Fruit fly (Drosophila melanogaster) whole organism, embryonic: ENCODE results near the gene MESR6.

ENCODE experiments used
- B-H2 ChIP-seq: fragments of 200-800 bp; sonication (Bioruptor generic); optimal IDR thresholded peaks from 2 replicates; lab custom pipeline; 2018; ENCODE audit warnings: missing biosample characterization, mild to moderate bottlenecking, missing genetic modification characterization
- Bdp1 ChIP-seq: fragments of 200-800 bp; sonication (Bioruptor generic); optimal IDR thresholded peaks from 3 replicates; lab custom pipeline; 2016; ENCODE audit warnings: missing biosample characterization, missing genetic modification characterization
- CG11695 ChIP-seq: fragments of 200-800 bp; sonication (Bioruptor generic); IDR thresholded peaks from 3 replicates; pipeline ENCODE4 v1.3.6; 2022; ENCODE audit warnings: missing biosample characterization, missing genetic modification characterization
- CG11723 ChIP-seq: fragments of 200-800 bp; sonication (Bioruptor generic); optimal IDR thresholded peaks from 2 replicates; lab custom pipeline; 2017; ENCODE audit warnings: missing biosample characterization, mild to moderate bottlenecking, missing genetic modification characterization
- CG12769 ChIP-seq: fragments of 200-800 bp; sonication (Bioruptor generic); optimal IDR thresholded peaks from 2 replicates; lab custom pipeline; 2019; ENCODE audit warnings: missing biosample characterization, mild to moderate bottlenecking, missing genetic modification characterization, moderate library complexity
- CG13123 ChIP-seq: fragments of 200-800 bp; sonication (Bioruptor generic); optimal IDR thresholded peaks from 2 replicates; lab custom pipeline; 2016; ENCODE audit warnings: missing biosample characterization, missing genetic modification characterization
- CG14014 ChIP-seq: fragments of 200-800 bp; sonication (Bioruptor generic); IDR thresholded peaks from 2 replicates; pipeline ENCODE4 v1.3.6; 2022; ENCODE audit warnings: missing biosample characterization, missing genetic modification characterization
- CG14667 ChIP-seq: fragments of 200-800 bp; sonication (Bioruptor generic); IDR thresholded peaks from 2 replicates; pipeline ENCODE4 v1.3.6; 2022; ENCODE audit warnings: missing biosample characterization, missing genetic modification characterization
- CG14710 ChIP-seq: fragments of 200-800 bp; sonication (Bioruptor generic); optimal IDR thresholded peaks from 3 replicates; lab custom pipeline; 2019; ENCODE audit warnings: missing biosample characterization, mild to moderate bottlenecking, missing genetic modification characterization, moderate library complexity
- CG15073 ChIP-seq: fragments of 200-800 bp; sonication (Bioruptor generic); optimal IDR thresholded peaks from 2 replicates; lab custom pipeline; 2016; ENCODE audit warnings: missing biosample characterization, missing genetic modification characterization
- CG16779 ChIP-seq: fragments of 200-800 bp; sonication (Bioruptor generic); IDR thresholded peaks from 2 replicates; pipeline ENCODE4 v1.3.6; 2022; ENCODE audit warnings: missing biosample characterization, missing genetic modification characterization
- CG1832 ChIP-seq: fragments of 200-800 bp; sonication (Bioruptor generic); optimal IDR thresholded peaks from 2 replicates; lab custom pipeline; 2017; ENCODE audit warnings: missing biosample characterization, mild to moderate bottlenecking, missing genetic modification characterization, inconsistent platforms
- CG2712 ChIP-seq: fragments of 200-800 bp; optimal IDR thresholded peaks from 3 replicates; lab custom pipeline; 2019; ENCODE audit warnings: missing biosample characterization, mild to moderate bottlenecking, missing genetic modification characterization, moderate library complexity
- CG2875 ChIP-seq: fragments of 200-800 bp; sonication (Bioruptor generic); optimal IDR thresholded peaks from 2 replicates; lab custom pipeline; 2017; ENCODE audit warnings: missing biosample characterization, mild to moderate bottlenecking, missing genetic modification characterization, missing genetic modification reagents
- CG33213 ChIP-seq: fragments of 200-800 bp; sonication (Bioruptor generic); optimal IDR thresholded peaks from 3 replicates; lab custom pipeline; 2016; ENCODE audit warnings: missing biosample characterization, missing genetic modification characterization
- CG3995 ChIP-seq: fragments of 200-800 bp; sonication (Bioruptor generic); optimal IDR thresholded peaks from 3 replicates; lab custom pipeline; 2016; ENCODE audit warnings: missing biosample characterization, missing genetic modification characterization
- CG5180 ChIP-seq: fragments of 200-800 bp; sonication (Bioruptor generic); optimal IDR thresholded peaks from 3 replicates; lab custom pipeline; 2017; ENCODE audit warnings: missing biosample characterization, missing genetic modification characterization, mild to moderate bottlenecking, moderate library complexity, missing genetic modification reagents
- CG6175 ChIP-seq: fragments of 200-800 bp; sonication (Bioruptor generic); IDR thresholded peaks from 3 replicates; pipeline ENCODE4 v1.3.6; 2022; ENCODE audit warnings: missing biosample characterization, missing genetic modification characterization
- CG7372 ChIP-seq: fragments of 200-800 bp; sonication (Bioruptor generic); IDR thresholded peaks from 2 replicates; pipeline ENCODE4 v1.3.6; 2022; ENCODE audit warnings: missing biosample characterization, missing genetic modification characterization
- CG9727 ChIP-seq: fragments of 200-800 bp; sonication (Bioruptor generic); optimal IDR thresholded peaks from 3 replicates; lab custom pipeline; 2017; ENCODE audit warnings: missing biosample characterization, mild to moderate bottlenecking, missing genetic modification characterization
- Chrac-16 ChIP-seq: fragments of 200-800 bp; sonication (Bioruptor generic); optimal IDR thresholded peaks from 3 replicates; lab custom pipeline; 2016; ENCODE audit warnings: missing biosample characterization, missing genetic modification characterization
- CrebB ChIP-seq: fragments of 200-800 bp; sonication (Bioruptor generic); optimal IDR thresholded peaks from 3 replicates; lab custom pipeline; 2018; ENCODE audit warnings: missing biosample characterization, mild to moderate bottlenecking, missing genetic modification characterization
- Dad ChIP-seq: fragments of 200-800 bp; sonication (Bioruptor generic); optimal IDR thresholded peaks from 3 replicates; lab custom pipeline; 2016; ENCODE audit warnings: missing biosample characterization, missing genetic modification characterization
- Dek ChIP-seq: fragments of 200-800 bp; sonication (Bioruptor generic); optimal IDR thresholded peaks from 3 replicates; lab custom pipeline; 2019; ENCODE audit warnings: missing biosample characterization, mild to moderate bottlenecking, missing genetic modification characterization, moderate library complexity
- Dip3 ChIP-seq: fragments of 200-800 bp; sonication (Bioruptor generic); optimal IDR thresholded peaks from 3 replicates; lab custom pipeline; 2016; ENCODE audit warnings: missing biosample characterization, missing genetic modification characterization
- GATAe ChIP-seq: fragments of 200-800 bp; sonication (Bioruptor generic); conservative IDR thresholded peaks from 2 replicates; pipeline ENCODE4 v1.3.6; 2022; ENCODE audit warnings: missing biosample characterization, missing genetic modification characterization
- Lim3 ChIP-seq: fragments of 200-800 bp; sonication (Bioruptor generic); IDR thresholded peaks from 2 replicates; pipeline ENCODE4 v1.3.6; 2022; ENCODE audit warnings: missing biosample characterization, missing genetic modification characterization
- MESR4 ChIP-seq: fragments of 200-800 bp; sonication (Bioruptor generic); optimal IDR thresholded peaks from 2 replicates; lab custom pipeline; 2018; ENCODE audit warnings: missing biosample characterization, mild to moderate bottlenecking, missing genetic modification characterization, moderate library complexity
- Med ChIP-seq: fragments of 200-800 bp; sonication (Bioruptor generic); peaks from one replicate; lab custom pipeline; 2016; ENCODE audit warnings: missing biosample characterization, missing genetic modification characterization, mild to moderate bottlenecking, inconsistent platforms, moderate library complexity
- Neu2 ChIP-seq: fragments of 200-800 bp; sonication (Bioruptor generic); optimal IDR thresholded peaks from 3 replicates; lab custom pipeline; 2016; ENCODE audit warnings: missing biosample characterization, missing genetic modification characterization, borderline replicate concordance
- Oaz ChIP-seq: fragments of 200-800 bp; sonication (Bioruptor generic); IDR thresholded peaks from 2 replicates; pipeline ENCODE4 v1.3.6; 2022; ENCODE audit warnings: missing biosample characterization, missing genetic modification characterization
- Optix ChIP-seq: fragments of 200-800 bp; sonication (Bioruptor generic); IDR thresholded peaks from 3 replicates; pipeline ENCODE4 v1.3.6; 2022; ENCODE audit warnings: missing biosample characterization, missing genetic modification characterization
- Pdp1 ChIP-seq, 2 experiments: fragments of 200-800 bp; sonication (Bioruptor generic); optimal IDR thresholded peaks; 3 replicates each; lab custom pipeline; 2016; ENCODE audit warnings: missing biosample characterization in 2 of 2, missing genetic modification characterization in 2 of 2, mild to moderate bottlenecking in 1 of 2, moderate library complexity in 1 of 2
- Side ChIP-seq: fragments of 200-800 bp; sonication (Bioruptor generic); optimal IDR thresholded peaks from 2 replicates; lab custom pipeline; 2016; ENCODE audit warnings: missing biosample characterization, missing genetic modification characterization
- Vsx1 ChIP-seq: fragments of 200-800 bp; sonication (Bioruptor generic); optimal IDR thresholded peaks from 2 replicates; lab custom pipeline; 2017; ENCODE audit warnings: missing biosample characterization, mild to moderate bottlenecking, missing genetic modification characterization, missing genetic modification reagents
- az2 ChIP-seq: fragments of 200-800 bp; sonication (Bioruptor generic); optimal IDR thresholded peaks from 3 replicates; lab custom pipeline; 2016; ENCODE audit warnings: missing biosample characterization, missing genetic modification characterization
- gsb-n ChIP-seq: fragments of 200-800 bp; sonication (Bioruptor generic); optimal IDR thresholded peaks from 3 replicates; lab custom pipeline; 2018; ENCODE audit warnings: missing biosample characterization, mild to moderate bottlenecking, missing genetic modification characterization
- ham ChIP-seq: fragments of 200-800 bp; sonication (Bioruptor generic); IDR thresholded peaks from 2 replicates; pipeline ENCODE4 v1.3.6; 2022; ENCODE audit warnings: missing biosample characterization, missing genetic modification characterization
- inv ChIP-seq: fragments of 200-800 bp; sonication (Bioruptor generic); IDR thresholded peaks from 2 replicates; pipeline ENCODE4 v1.3.6; 2022; ENCODE audit warnings: missing biosample characterization, missing genetic modification characterization; ENCODE audit not compliant: partially characterized antibody
- nau ChIP-seq: fragments of 200-800 bp; sonication (Bioruptor generic); optimal IDR thresholded peaks from 3 replicates; lab custom pipeline; 2017; ENCODE audit warnings: missing biosample characterization, mild to moderate bottlenecking, missing genetic modification characterization, missing genetic modification reagents
- onecut ChIP-seq: fragments of 200-800 bp; sonication (Bioruptor generic); IDR thresholded peaks from 2 replicates; pipeline ENCODE4 v1.3.6; 2022; ENCODE audit warnings: missing biosample characterization, missing genetic modification characterization
- shn ChIP-seq: fragments of 200-800 bp; sonication (Bioruptor generic); optimal IDR thresholded peaks from 3 replicates; lab custom pipeline; 2016; ENCODE audit warnings: missing biosample characterization, missing genetic modification characterization
- sob ChIP-seq: fragments of 200-800 bp; sonication (Bioruptor generic); IDR thresholded peaks from 2 replicates; pipeline ENCODE4 v1.3.6; 2022; ENCODE audit warnings: missing biosample characterization, missing genetic modification characterization
- vnd ChIP-seq: fragments of 200-800 bp; sonication (Bioruptor generic); IDR thresholded peaks from 3 replicates; pipeline ENCODE4 v1.3.6; 2022; ENCODE audit warnings: missing biosample characterization, missing genetic modification characterization; ENCODE audit not compliant: partially characterized antibody
- wdn ChIP-seq: fragments of 200-800 bp; sonication (Bioruptor generic); IDR thresholded peaks from 2 replicates; pipeline ENCODE4 v1.3.6; 2022; ENCODE audit warnings: missing biosample characterization, missing genetic modification characterization
- zfh1 ChIP-seq: fragments of 200-800 bp; sonication (Bioruptor generic); IDR thresholded peaks from 3 replicates; pipeline ENCODE4 v1.3.6; 2022; ENCODE audit warnings: missing biosample characterization, missing genetic modification characterization

The MESR6 gene

DNA sequence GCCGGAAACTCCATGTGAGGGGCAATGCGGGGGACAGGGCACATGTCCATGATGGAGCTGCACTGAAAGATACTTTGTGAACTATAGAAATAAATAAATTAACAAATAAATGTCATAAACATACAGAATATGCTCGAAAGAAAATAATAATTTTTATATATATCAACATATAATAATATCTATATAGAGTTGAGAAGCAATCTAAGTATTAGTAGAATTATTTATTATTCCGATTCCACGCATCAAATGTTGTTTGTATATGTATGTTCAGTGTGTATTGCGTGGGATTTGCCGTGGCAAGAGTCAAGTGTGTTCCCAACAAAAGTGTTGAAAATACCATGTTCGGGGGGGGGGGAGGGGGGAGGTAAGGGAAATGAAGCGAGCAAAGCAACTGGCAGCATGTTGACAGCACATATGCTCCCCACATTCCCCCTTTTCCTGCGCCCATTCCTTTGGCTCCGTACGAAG, 35.6 kb upstream of the MESR6 start (continued):
- TF ChIP-seq CG5180 (GFP tag; lab: Kevin White, UChicago) = no peak
- no peak for TF ChIP-seq CG6175 (GFP tag; lab: Robert Waterston, UW)
- TF ChIP-seq CG15073 (GFP tag; lab: Kevin White, UChicago) = no peak
- no peak for TF ChIP-seq CG11723 (GFP tag; lab: Kevin White, UChicago)
- TF ChIP-seq CG9727 = peak; percentile 30
- no peak for TF ChIP-seq Lim3 (GFP tag; lab: Robert Waterston, UW)
- TF ChIP-seq CG7372 (GFP tag; lab: Robert Waterston, UW) = no peak
- TF ChIP-seq CG14710 (tag; lab: Kevin White, UChicago) = peak; percentile 17
- no peak for TF ChIP-seq wdn (GFP tag; lab: Robert Waterston, UW)
- TF ChIP-seq CG2712 = peak; percentile 77
- TF ChIP-seq Med (GFP tag; lab: Kevin White, UChicago) = no peak
- no peak for TF ChIP-seq Oaz (GFP tag; lab: Robert Waterston, UW)
- TF ChIP-seq Bdp1 (GFP tag; lab: Kevin White, UChicago) = no peak
- TF ChIP-seq shn (GFP tag; lab: Kevin White, UChicago) = no peak
- TF ChIP-seq CG1832 (GFP tag; lab: Kevin White, UChicago) = no peak
- TF ChIP-seq CrebB (tag; lab: Kevin White, UChicago) = no peak
- TF ChIP-seq CG13123 (GFP tag; lab: Kevin White, UChicago) = no peak
- peak; percentile 50 for TF ChIP-seq gsb-n (tag; lab: Kevin White, UChicago)
- no peak for TF ChIP-seq CG16779 (GFP tag; lab: Robert Waterston, UW)
- TF ChIP-seq Optix (GFP tag; lab: Robert Waterston, UW) = no peak
- TF ChIP-seq vnd = no peak
- TF ChIP-seq B-H2 = no peak
- no peak for TF ChIP-seq Vsx1 (GFP tag; lab: Kevin White, UChicago)
- TF ChIP-seq Pdp1 (GFP tag; optimal IDR thresholded peaks at IDR 0.05; lab: Kevin White, UChicago) = no peak
- TF ChIP-seq CG11695 (GFP tag; lab: Robert Waterston, UW) = no peak
- TF ChIP-seq inv (GFP tag; lab: Robert Waterston, UW) = no peak
- no peak for TF ChIP-seq zfh1 (GFP tag; lab: Robert Waterston, UW)
- peak; percentile 34 for TF ChIP-seq az2 (GFP tag; lab: Kevin White, UChicago)
- no peak for TF ChIP-seq CG2875
- no peak for TF ChIP-seq GATAe (GFP tag; lab: Robert Waterston, UW)
- TF ChIP-seq Side = no peak
- no peak for TF ChIP-seq Dad (GFP tag; lab: Kevin White, UChicago)
- TF ChIP-seq sob = no peak
- peak; percentile 19 for TF ChIP-seq nau (GFP tag; lab: Kevin White, UChicago)
- TF ChIP-seq MESR4 (GFP tag; lab: Kevin White, UChicago) = no peak
- TF ChIP-seq Dek = no peak
- TF ChIP-seq CG14667 (GFP tag; lab: Robert Waterston, UW) = no peak
- TF ChIP-seq CG14014 (GFP tag; lab: Robert Waterston, UW) = no peak
- no peak for TF ChIP-seq Chrac-16 (GFP tag; lab: Kevin White, UChicago)
- no peak for TF ChIP-seq CG3995 (GFP tag; lab: Kevin White, UChicago)
- TF ChIP-seq Neu2 (GFP tag; lab: Kevin White, UChicago) = no peak
- no peak for TF ChIP-seq ham
- no peak for TF ChIP-seq CG12769 (tag; lab: Kevin White, UChicago)
- no peak for TF ChIP-seq Dip3 (GFP tag; lab: Kevin White, UChicago)
- no peak for TF ChIP-seq onecut (GFP tag; lab: Robert Waterston, UW)
- no peak for TF ChIP-seq CG33213
